Fruit fly (Drosophila melanogaster) whole organism: ENCODE measurements around the gene Lsp1gamma.

ENCODE experiments used
- EcR ChIP-seq, 2 experiments: fragments of >200 bp; optimal IDR thresholded peaks; 2 replicates each; lab custom pipeline; 2017; ENCODE audit warnings: missing biosample characterization in 2 of 2, missing genetic modification characterization in 2 of 2, missing genetic modification reagents in 2 of 2
- pan ChIP-seq: fragments of >200 bp; optimal IDR thresholded peaks from 2 replicates; lab custom pipeline; 2017
- psq ChIP-seq: fragments of >200 bp; optimal IDR thresholded peaks from 2 replicates; lab custom pipeline; 2017

DNA sequence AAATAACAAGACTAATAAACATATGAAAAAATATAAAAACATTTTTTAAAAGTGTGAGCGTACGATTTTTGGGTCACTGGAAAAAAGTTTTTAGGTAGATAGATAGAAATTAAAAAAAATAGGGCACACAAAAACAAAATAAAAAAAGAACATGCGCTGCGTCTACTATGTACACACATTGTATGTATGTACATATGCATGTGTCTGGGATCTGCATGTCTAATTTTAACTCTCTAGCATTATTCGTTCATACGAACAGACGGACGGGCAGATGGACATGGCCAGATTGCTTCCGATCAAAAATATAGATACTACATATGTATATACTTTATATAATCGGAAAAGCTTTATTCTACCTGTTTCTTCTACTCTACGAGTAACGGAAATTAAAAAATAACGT lies 9.7 kb upstream of the Lsp1gamma start:
- TF ChIP-seq pan (lab: Kevin White, UChicago) (no peak), EcR (GFP tag; optimal IDR thresholded peaks at IDR 0.05; lab: Kevin White, UChicago) (no peak), psq (lab: Kevin White, UChicago) (no peak)
